Fruit fly (Drosophila melanogaster) whole organism, adult: ENCODE measurements around the gene Tep3.

Source experiments
- CG14711 ChIP-seq: fragments of 200-800 bp; sonication (Bioruptor generic); optimal IDR thresholded peaks from 2 replicates; lab custom pipeline; 2018; ENCODE audit warnings: missing biosample characterization, mild to moderate bottlenecking, missing genetic modification characterization, moderate library complexity
- Crg-1 ChIP-seq: fragments of 200-800 bp; sonication (Bioruptor generic); optimal IDR thresholded peaks from 2 replicates; lab custom pipeline; 2016; ENCODE audit warnings: missing biosample characterization, missing genetic modification characterization
- cnc ChIP-seq, 2 experiments: fragments of >200 bp; optimal IDR thresholded peaks; 2 replicates each; lab custom pipeline; 2017
- tj ChIP-seq: fragments of 200-800 bp; sonication (Bioruptor generic); optimal IDR thresholded peaks from 3 replicates; lab custom pipeline; 2017; ENCODE audit warnings: missing biosample characterization, mild to moderate bottlenecking, missing genetic modification characterization, moderate library complexity

DNA sequence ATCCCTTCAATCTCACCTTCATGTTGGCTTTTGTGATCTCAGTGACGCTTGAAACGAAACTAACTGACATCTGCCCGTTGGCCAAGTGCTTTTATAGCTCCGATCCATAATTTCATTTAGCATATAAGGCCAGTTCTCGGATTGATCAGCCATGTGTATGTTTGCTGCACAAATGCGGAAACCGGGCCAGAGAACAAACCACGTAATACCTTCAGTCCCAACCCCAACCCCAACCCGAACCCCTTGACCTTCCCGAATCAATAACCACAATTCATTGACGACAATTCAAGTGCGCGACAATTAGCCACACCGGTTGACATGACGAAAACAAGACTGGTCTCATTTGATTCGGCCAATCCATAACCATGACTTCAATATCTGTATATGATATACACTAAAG is 50.5 kb downstream of the Tep3 start, which contains the start of gene CG7203:
- TF ChIP-seq cnc (optimal IDR thresholded peaks at IDR 0.05; lab: Kevin White, UChicago) (no peak), tj (GFP tag; lab: Kevin White, UChicago) (no peak), CG14711 (tag; lab: Kevin White, UChicago) (no peak), Crg-1 (no peak)
